Worm (Caenorhabditis elegans) whole organism, mixed stage, embryonic: Measurements from ENCODE around the gene K09C8.8.

Experiments used
- M03D4.4 ChIP-seq: sonication (generic microtip); optimal IDR thresholded peaks from 2 replicates; lab custom pipeline; 2017; ENCODE audit warnings: mild to moderate bottlenecking, missing genetic modification characterization, missing compliant biosample characterization
- bed-3 ChIP-seq: fragments of 200-800 bp; sonication (Bioruptor generic); optimal IDR thresholded peaks from 3 replicates; lab custom pipeline; 2018; ENCODE audit warnings: mild to moderate bottlenecking, missing genetic modification characterization, moderate library complexity, missing compliant biosample characterization
- blmp-1 ChIP-seq: fragments of 150-350 bp; optimal IDR thresholded peaks from 2 replicates; lab custom pipeline; 2014; ENCODE audit warnings: missing biosample characterization, missing genetic modification characterization
- ceh-39 ChIP-seq: fragments of 150-350 bp; optimal IDR thresholded peaks from 2 replicates; lab custom pipeline; 2014; ENCODE audit warnings: missing biosample characterization, missing genetic modification characterization
- ceh-43 ChIP-seq: fragments of 200-800 bp; sonication (Bioruptor generic); optimal IDR thresholded peaks from 2 replicates; lab custom pipeline; 2018; ENCODE audit warnings: mild to moderate bottlenecking, missing genetic modification characterization, moderate library complexity, missing compliant biosample characterization
- ceh-83 ChIP-seq: fragments of 200-800 bp; sonication (Bioruptor generic); optimal IDR thresholded peaks from 2 replicates; lab custom pipeline; 2018; ENCODE audit warnings: mild to moderate bottlenecking, missing genetic modification characterization, missing compliant biosample characterization
- ces-1 ChIP-seq: fragments of 150-350 bp; optimal IDR thresholded peaks from 2 replicates; lab custom pipeline; 2014; ENCODE audit warnings: missing biosample characterization, missing genetic modification reagents, missing genetic modification characterization
- cnd-1 ChIP-seq: fragments of 200-800 bp; sonication (Bioruptor generic); optimal IDR thresholded peaks from 2 replicates; lab custom pipeline; 2018; ENCODE audit warnings: mild to moderate bottlenecking, missing genetic modification characterization, missing compliant biosample characterization
- drap-1 ChIP-seq: fragments of 200-800 bp; sonication (Bioruptor generic); optimal IDR thresholded peaks from 3 replicates; lab custom pipeline; 2018; ENCODE audit warnings: mild to moderate bottlenecking, missing genetic modification characterization, missing compliant biosample characterization
- elt-1 ChIP-seq: sonication (generic microtip); optimal IDR thresholded peaks from 2 replicates; lab custom pipeline; 2017; ENCODE audit warnings: missing genetic modification characterization, mild to moderate bottlenecking, missing compliant biosample characterization, antibody characterized with exemption, moderate library complexity, borderline replicate concordance; ENCODE audit not compliant: insufficient read depth
- elt-3 ChIP-seq: fragments of 150-350 bp; optimal IDR thresholded peaks from 2 replicates; lab custom pipeline; 2014; ENCODE audit warnings: missing biosample characterization, missing genetic modification characterization
- flh-1 ChIP-seq: fragments of 200-800 bp; sonication (Bioruptor generic); optimal IDR thresholded peaks from 2 replicates; lab custom pipeline; 2018; ENCODE audit warnings: mild to moderate bottlenecking, missing genetic modification characterization, moderate library complexity, missing compliant biosample characterization
- hlh-1 ChIP-seq: fragments of 150-350 bp; optimal IDR thresholded peaks from 2 replicates; lab custom pipeline; 2014; ENCODE audit warnings: missing biosample characterization, missing genetic modification reagents, missing genetic modification characterization
- lin-13 ChIP-seq: fragments of 150-350 bp; optimal IDR thresholded peaks from 2 replicates; lab custom pipeline; 2014; ENCODE audit warnings: missing biosample characterization, missing genetic modification characterization
- lin-32 ChIP-seq: fragments of 200-800 bp; sonication (Bioruptor generic); optimal IDR thresholded peaks from 2 replicates; lab custom pipeline; 2018; ENCODE audit warnings: mild to moderate bottlenecking, missing genetic modification characterization, missing compliant biosample characterization
- lsy-2 ChIP-seq: fragments of 150-350 bp; optimal IDR thresholded peaks from 2 replicates; lab custom pipeline; 2014; ENCODE audit warnings: missing biosample characterization, missing genetic modification characterization
- mab-5 ChIP-seq: fragments of 150-350 bp; optimal IDR thresholded peaks from 2 replicates; lab custom pipeline; 2014; ENCODE audit warnings: missing biosample characterization, missing genetic modification characterization
- mep-1 ChIP-seq: fragments of 150-350 bp; optimal IDR thresholded peaks from 2 replicates; lab custom pipeline; 2017; ENCODE audit warnings: missing biosample characterization, missing genetic modification reagents, missing genetic modification characterization, inconsistent platforms
- mls-2 ChIP-seq: sonication (generic microtip); optimal IDR thresholded peaks from 2 replicates; lab custom pipeline; 2016; ENCODE audit warnings: mild to moderate bottlenecking, missing genetic modification characterization, moderate library complexity, missing compliant biosample characterization
- nhr-12 ChIP-seq: fragments of 150-350 bp; optimal IDR thresholded peaks from 2 replicates; lab custom pipeline; 2014; ENCODE audit warnings: missing biosample characterization, missing genetic modification characterization
- nhr-237 ChIP-seq: fragments of 150-350 bp; optimal IDR thresholded peaks from 2 replicates; lab custom pipeline; 2014; ENCODE audit warnings: missing biosample characterization, missing genetic modification characterization
- nhr-76 ChIP-seq: sonication (generic microtip); optimal IDR thresholded peaks from 2 replicates; lab custom pipeline; 2017; ENCODE audit warnings: missing biosample characterization, missing genetic modification characterization
- pha-4 ChIP-seq: fragments of 150-350 bp; optimal IDR thresholded peaks from 2 replicates; lab custom pipeline; 2018; ENCODE audit warnings: missing biosample characterization, missing genetic modification reagents, missing genetic modification characterization
- snpc-4 ChIP-seq: fragments of 150-350 bp; optimal IDR thresholded peaks from 2 replicates; lab custom pipeline; 2014; ENCODE audit warnings: missing biosample characterization, missing genetic modification characterization
- tbx-8 ChIP-seq: fragments of 200-800 bp; sonication (Bioruptor generic); optimal IDR thresholded peaks from 2 replicates; lab custom pipeline; 2018; ENCODE audit warnings: mild to moderate bottlenecking, missing genetic modification characterization, moderate library complexity, missing compliant biosample characterization
- unc-120 ChIP-seq: sonication (generic microtip); optimal IDR thresholded peaks from 2 replicates; lab custom pipeline; 2017; ENCODE audit warnings: missing genetic modification characterization, missing compliant biosample characterization; ENCODE audit not compliant: poor library complexity, severe bottlenecking
- unc-39 ChIP-seq: fragments of 150-350 bp; optimal IDR thresholded peaks from 2 replicates; lab custom pipeline; 2014; ENCODE audit warnings: missing biosample characterization, missing genetic modification characterization
- unc-62 ChIP-seq: fragments of 150-350 bp; optimal IDR thresholded peaks from 2 replicates; lab custom pipeline; 2014; ENCODE audit warnings: missing biosample characterization, missing genetic modification reagents, missing genetic modification characterization
- zip-8 ChIP-seq: fragments of 150-350 bp; optimal IDR thresholded peaks from 2 replicates; lab custom pipeline; 2014; ENCODE audit warnings: missing biosample characterization, missing genetic modification characterization
- ztf-11 ChIP-seq: fragments of 150-350 bp; optimal IDR thresholded peaks from 2 replicates; lab custom pipeline; 2014; ENCODE audit warnings: missing biosample characterization, missing genetic modification characterization

Gene K09C8.8

ce11 chrX:11008052-11008451 is 37.3 kb downstream of the K09C8.8 start, which contains the start of gene del-5:
del-5 (minus strand) TSS chrX:11008181.
- no peak for TF ChIP-seq bed-3 (GFP tag; lab: Kevin White, UChicago)
- TF ChIP-seq zip-8 (tag; lab: Kevin White, UChicago), result no peak
- TF ChIP-seq elt-1 (tag; lab: Kevin White, UChicago), result no peak
- TF ChIP-seq unc-120, result no peak
- no peak for TF ChIP-seq hlh-1 (tag; lab: Kevin White, UChicago)
- no peak for TF ChIP-seq unc-39 (tag; lab: Kevin White, UChicago)
- no peak for TF ChIP-seq nhr-237 (tag; lab: Kevin White, UChicago)
- no peak for TF ChIP-seq drap-1 (GFP tag; lab: Kevin White, UChicago)
- no peak for TF ChIP-seq unc-62
- TF ChIP-seq tbx-8, result no peak
- TF ChIP-seq mls-2 (tag; lab: Kevin White, UChicago), result no peak
- TF ChIP-seq nhr-12 (tag; lab: Kevin White, UChicago), result no peak
- no peak for TF ChIP-seq snpc-4 (tag; lab: Kevin White, UChicago)
- TF ChIP-seq pha-4 (tag; lab: Kevin White, UChicago), result no peak
- no peak for TF ChIP-seq M03D4.4 (tag; lab: Kevin White, UChicago)
- no peak for TF ChIP-seq flh-1 (GFP tag; lab: Kevin White, UChicago)
- TF ChIP-seq ceh-39, result no peak
- no peak for TF ChIP-seq nhr-76 (tag; lab: Kevin White, UChicago)
- TF ChIP-seq ceh-83 (GFP tag; lab: Kevin White, UChicago), result no peak
- TF ChIP-seq mep-1 (tag; lab: Kevin White, UChicago), result no peak
- TF ChIP-seq, all 35 proteins: peak for 0

ce11 chrX:11008954-11009353 is 38.2 kb downstream of the K09C8.8 start, which contains the start of gene ttr-31:
ttr-31 (minus strand) TSS chrX:11009054.
- TF ChIP-seq pha-4 (tag; lab: Kevin White, UChicago), result no peak
- no peak for TF ChIP-seq mep-1 (tag; lab: Kevin White, UChicago)
- TF ChIP-seq elt-1 (tag; lab: Kevin White, UChicago), result no peak
- no peak for TF ChIP-seq tbx-8
- no peak for TF ChIP-seq unc-62
- no peak for TF ChIP-seq ces-1 (GFP tag; lab: Kevin White, UChicago)
- no peak for TF ChIP-seq unc-39 (tag; lab: Kevin White, UChicago)
- no peak for TF ChIP-seq ceh-83 (GFP tag; lab: Kevin White, UChicago)
- TF ChIP-seq zip-8 (tag; lab: Kevin White, UChicago), result no peak
- no peak for TF ChIP-seq bed-3 (GFP tag; lab: Kevin White, UChicago)
- TF ChIP-seq ceh-43 (GFP tag; lab: Kevin White, UChicago), result no peak
- no peak for TF ChIP-seq lsy-2 (tag; lab: Kevin White, UChicago)
- TF ChIP-seq blmp-1, result no peak
- TF ChIP-seq drap-1 (GFP tag; lab: Kevin White, UChicago), result no peak
- TF ChIP-seq cnd-1 (tag; lab: Kevin White, UChicago), result no peak
- no peak for TF ChIP-seq lin-13 (tag; lab: Kevin White, UChicago)
- TF ChIP-seq, all 35 proteins: peak for 0

- TF ChIP-seq ztf-11 (tag; lab: Kevin White, UChicago) (no peak), lsy-2 (tag; lab: Kevin White, UChicago) (no peak), flh-1 (GFP tag; lab: Kevin White, UChicago) (no peak), unc-120 (no peak), pha-4 (tag; lab: Kevin White, UChicago) (no peak), unc-39 (tag; lab: Kevin White, UChicago) (no peak), elt-1 (tag; lab: Kevin White, UChicago) (no peak), mab-5 (no peak), lin-32 (GFP tag; lab: Kevin White, UChicago) (no peak), elt-3 (tag; lab: Kevin White, UChicago) (no peak), M03D4.4 (tag; lab: Kevin White, UChicago) (no peak), blmp-1 (no peak), drap-1 (GFP tag; lab: Kevin White, UChicago) (no peak), mls-2 (tag; lab: Kevin White, UChicago) (no peak)
Observed at ce11 chrX:11010565-11010964, 39.8 kb downstream of the K09C8.8 start, which contains the start of gene F58A3.4. F58A3.4 (minus strand) TSS chrX:11010665.

ce11 chrX:11012337-11012736 is 41.6 kb downstream of the K09C8.8 start, which contains the start of gene F58A3.3:
F58A3.3 (plus strand) TSS chrX:11012637.
- no peak for TF ChIP-seq lin-32 (GFP tag; lab: Kevin White, UChicago)
- no peak for TF ChIP-seq drap-1 (GFP tag; lab: Kevin White, UChicago)
